Fruit fly (Drosophila melanogaster) whole organism, embryonic: ENCODE results near the gene nAChRalpha7.

Source experiments
- Bdp1 ChIP-seq: fragments of 200-800 bp; sonication (Bioruptor generic); optimal IDR thresholded peaks from 3 replicates; lab custom pipeline; 2016; ENCODE audit warnings: missing biosample characterization, missing genetic modification characterization
- Blimp-1 ChIP-seq: fragments of 200-800 bp; sonication (Bioruptor generic); optimal IDR thresholded peaks from 3 replicates; lab custom pipeline; 2018; ENCODE audit warnings: missing biosample characterization, missing genetic modification characterization, mild to moderate bottlenecking, moderate library complexity, missing genetic modification reagents
- CG10543 ChIP-seq: fragments of 200-800 bp; sonication (Bioruptor generic); optimal IDR thresholded peaks from 3 replicates; lab custom pipeline; 2017; ENCODE audit warnings: missing biosample characterization, mild to moderate bottlenecking, missing genetic modification characterization, moderate library complexity
- CG10565 ChIP-seq: fragments of 200-800 bp; sonication (Bioruptor generic); optimal IDR thresholded peaks from 3 replicates; lab custom pipeline; 2016; ENCODE audit warnings: missing biosample characterization, mild to moderate bottlenecking, missing genetic modification characterization
- CG11696 ChIP-seq: fragments of 200-800 bp; sonication (Bioruptor generic); IDR thresholded peaks from 2 replicates; pipeline ENCODE4 v1.3.6; 2022; ENCODE audit warnings: missing biosample characterization, missing genetic modification characterization
- CG12219 ChIP-seq: fragments of 200-800 bp; sonication (Bioruptor generic); optimal IDR thresholded peaks from 3 replicates; lab custom pipeline; 2018; ENCODE audit warnings: missing biosample characterization, mild to moderate bottlenecking, missing genetic modification characterization
- CG13123 ChIP-seq: fragments of 200-800 bp; sonication (Bioruptor generic); optimal IDR thresholded peaks from 2 replicates; lab custom pipeline; 2016; ENCODE audit warnings: missing biosample characterization, missing genetic modification characterization
- CG13894 ChIP-seq: fragments of 200-800 bp; sonication (Bioruptor generic); optimal IDR thresholded peaks from 3 replicates; lab custom pipeline; 2018; ENCODE audit warnings: missing biosample characterization, mild to moderate bottlenecking, missing genetic modification characterization, moderate library complexity
- CG1792 ChIP-seq: fragments of 200-800 bp; sonication (Bioruptor generic); optimal IDR thresholded peaks from 2 replicates; lab custom pipeline; 2016; ENCODE audit warnings: missing biosample characterization, missing genetic modification characterization
- CG18476 ChIP-seq: fragments of 200-800 bp; sonication (Bioruptor generic); optimal IDR thresholded peaks from 2 replicates; lab custom pipeline; 2016; ENCODE audit warnings: missing biosample characterization, mild to moderate bottlenecking, missing genetic modification characterization
- CG18619 ChIP-seq: fragments of 200-800 bp; sonication (Bioruptor generic); optimal IDR thresholded peaks from 3 replicates; lab custom pipeline; 2017; ENCODE audit warnings: missing biosample characterization, mild to moderate bottlenecking, missing genetic modification characterization
- CG32772 ChIP-seq: fragments of 200-800 bp; sonication (Bioruptor generic); IDR thresholded peaks from 2 replicates; pipeline ENCODE4 v1.3.6; 2022; ENCODE audit warnings: missing biosample characterization, missing genetic modification characterization
- CG3407 ChIP-seq: fragments of 200-800 bp; sonication (Bioruptor generic); optimal IDR thresholded peaks from 2 replicates; lab custom pipeline; 2018; ENCODE audit warnings: missing biosample characterization, mild to moderate bottlenecking, missing genetic modification characterization
- CG34224 ChIP-seq: fragments of 200-800 bp; sonication (Bioruptor generic); IDR thresholded peaks from 3 replicates; pipeline ENCODE4 v1.3.6; 2022; ENCODE audit warnings: missing biosample characterization, missing genetic modification characterization; ENCODE audit not compliant: partially characterized antibody
- CG43689 ChIP-seq: fragments of 200-800 bp; sonication (Bioruptor generic); IDR thresholded peaks from 2 replicates; pipeline ENCODE4 v1.3.6; 2022; ENCODE audit warnings: missing biosample characterization, missing genetic modification characterization
- CG4820 ChIP-seq: fragments of 200-800 bp; sonication (Bioruptor generic); optimal IDR thresholded peaks from 3 replicates; lab custom pipeline; 2016; ENCODE audit warnings: missing biosample characterization, missing genetic modification characterization
- CG6175 ChIP-seq: fragments of 200-800 bp; sonication (Bioruptor generic); IDR thresholded peaks from 3 replicates; pipeline ENCODE4 v1.3.6; 2022; ENCODE audit warnings: missing biosample characterization, missing genetic modification characterization
- CG7372 ChIP-seq: fragments of 200-800 bp; sonication (Bioruptor generic); IDR thresholded peaks from 2 replicates; pipeline ENCODE4 v1.3.6; 2022; ENCODE audit warnings: missing biosample characterization, missing genetic modification characterization
- CG7963 ChIP-seq: fragments of 200-800 bp; sonication (Bioruptor generic); IDR thresholded peaks from 3 replicates; pipeline ENCODE4 v1.3.6; 2022; ENCODE audit warnings: missing biosample characterization, missing genetic modification characterization; ENCODE audit not compliant: partially characterized antibody
- CG8281 ChIP-seq: fragments of 200-800 bp; sonication (Bioruptor generic); optimal IDR thresholded peaks from 2 replicates; lab custom pipeline; 2018; ENCODE audit warnings: missing biosample characterization, mild to moderate bottlenecking, missing genetic modification characterization, moderate library complexity
- CG8290 ChIP-seq, 3 experiments: fragments of 200-800 bp; sonication (Bioruptor generic); optimal IDR thresholded peaks; 2 replicates each; lab custom pipeline; 2016 to 2019; ENCODE audit warnings: missing biosample characterization in 3 of 3, missing genetic modification characterization in 3 of 3, mild to moderate bottlenecking in 2 of 3, moderate library complexity in 1 of 3
- CG8478 ChIP-seq: fragments of >200 bp; optimal IDR thresholded peaks from 2 replicates; lab custom pipeline; 2018
- CG9797 ChIP-seq: fragments of 200-800 bp; sonication (Bioruptor generic); optimal IDR thresholded peaks from 3 replicates; lab custom pipeline; 2018; ENCODE audit warnings: missing biosample characterization, mild to moderate bottlenecking, missing genetic modification characterization
- H2.0 ChIP-seq: fragments of 200-800 bp; sonication (Bioruptor generic); IDR thresholded peaks from 2 replicates; pipeline ENCODE4 v1.3.6; 2022; ENCODE audit warnings: missing biosample characterization, missing genetic modification characterization
- Hmr ChIP-seq: fragments of 200-800 bp; sonication (Bioruptor generic); optimal IDR thresholded peaks from 3 replicates; lab custom pipeline; 2017; ENCODE audit warnings: mild to moderate bottlenecking, missing biosample characterization, missing genetic modification reagents, missing genetic modification characterization
- Scr ChIP-seq: fragments of 200-800 bp; sonication (Bioruptor generic); IDR thresholded peaks from 2 replicates; pipeline ENCODE4 v1.3.6; 2022; ENCODE audit warnings: missing biosample characterization, missing genetic modification characterization; ENCODE audit not compliant: partially characterized antibody
- Side ChIP-seq: fragments of 200-800 bp; sonication (Bioruptor generic); optimal IDR thresholded peaks from 2 replicates; lab custom pipeline; 2016; ENCODE audit warnings: missing biosample characterization, missing genetic modification characterization
- TFAM ChIP-seq: fragments of 200-800 bp; sonication (Bioruptor generic); optimal IDR thresholded peaks from 2 replicates; lab custom pipeline; 2017; ENCODE audit warnings: missing biosample characterization, missing genetic modification characterization, inconsistent platforms
- Trl ChIP-seq, 3 experiments: fragments of >200 bp in 2 of 3; fragments of 200-800 bp in 1 of 3; sonication (Bioruptor generic) in 1 of 3; optimal IDR thresholded peaks; 2 replicates in 1 of 3; 3 replicates in 2 of 3; lab custom pipeline; 2016 to 2017; ENCODE audit warnings: missing biosample characterization in 1 of 3, missing genetic modification characterization in 1 of 3
- al ChIP-seq: fragments of 200-800 bp; sonication (Bioruptor generic); IDR thresholded peaks from 2 replicates; pipeline ENCODE4 v1.3.6; 2022; ENCODE audit warnings: missing biosample characterization, missing genetic modification characterization
- ap ChIP-seq: fragments of 200-800 bp; sonication (Bioruptor generic); IDR thresholded peaks from 2 replicates; pipeline ENCODE4 v1.3.6; 2022; ENCODE audit warnings: missing biosample characterization, missing genetic modification characterization
- bowl ChIP-seq: fragments of 200-800 bp; sonication (Bioruptor generic); IDR thresholded peaks from 2 replicates; pipeline ENCODE4 v1.3.6; 2022; ENCODE audit warnings: missing biosample characterization, missing genetic modification characterization
- cas ChIP-seq: fragments of 200-800 bp; sonication (Bioruptor generic); IDR thresholded peaks from 2 replicates; pipeline ENCODE4 v1.3.6; 2022; ENCODE audit warnings: missing biosample characterization, missing genetic modification characterization
- chn ChIP-seq: fragments of 200-800 bp; sonication (Bioruptor generic); optimal IDR thresholded peaks from 2 replicates; lab custom pipeline; 2016; ENCODE audit warnings: missing biosample characterization, missing genetic modification characterization
- disco-r ChIP-seq: fragments of 200-800 bp; sonication (Bioruptor generic); optimal IDR thresholded peaks from 2 replicates; lab custom pipeline; 2016; ENCODE audit warnings: missing biosample characterization, missing genetic modification characterization
- fd3F ChIP-seq: fragments of 200-800 bp; sonication (Bioruptor generic); optimal IDR thresholded peaks from 2 replicates; lab custom pipeline; 2018; ENCODE audit warnings: missing biosample characterization, mild to moderate bottlenecking, missing genetic modification characterization, moderate library complexity
- gce ChIP-seq: fragments of 200-800 bp; sonication (Bioruptor generic); IDR thresholded peaks from 3 replicates; pipeline ENCODE4 v1.3.6; 2022; ENCODE audit warnings: missing biosample characterization, missing genetic modification characterization
- her ChIP-seq: fragments of 200-800 bp; sonication (Bioruptor generic); optimal IDR thresholded peaks from 2 replicates; lab custom pipeline; 2016; ENCODE audit warnings: missing biosample characterization, missing genetic modification characterization
- jing ChIP-seq: fragments of 200-800 bp; sonication (Bioruptor generic); optimal IDR thresholded peaks from 2 replicates; lab custom pipeline; 2018; ENCODE audit warnings: missing biosample characterization, mild to moderate bottlenecking, missing genetic modification characterization
- lab ChIP-seq: fragments of 200-800 bp; sonication (Bioruptor generic); optimal IDR thresholded peaks from 3 replicates; lab custom pipeline; 2017; ENCODE audit warnings: missing biosample characterization, missing genetic modification characterization, mild to moderate bottlenecking, moderate library complexity, missing genetic modification reagents
- nom ChIP-seq: fragments of 200-800 bp; sonication (Bioruptor generic); optimal IDR thresholded peaks from 2 replicates; lab custom pipeline; 2017; ENCODE audit warnings: missing biosample characterization, missing genetic modification characterization, mild to moderate bottlenecking, moderate library complexity, missing genetic modification reagents
- odd ChIP-seq: fragments of 200-800 bp; sonication (Bioruptor generic); optimal IDR thresholded peaks from 2 replicates; lab custom pipeline; 2017; ENCODE audit warnings: missing biosample characterization, mild to moderate bottlenecking, missing genetic modification characterization
- org-1 ChIP-seq: fragments of 200-800 bp; sonication (Bioruptor generic); optimal IDR thresholded peaks from 2 replicates; lab custom pipeline; 2017; ENCODE audit warnings: missing biosample characterization, missing genetic modification characterization
- pnt ChIP-seq: fragments of 200-800 bp; sonication (Bioruptor generic); optimal IDR thresholded peaks from 3 replicates; lab custom pipeline; 2016; ENCODE audit warnings: missing biosample characterization, missing genetic modification characterization
- pum ChIP-seq: fragments of 200-800 bp; sonication (Bioruptor generic); optimal IDR thresholded peaks from 2 replicates; lab custom pipeline; 2016; ENCODE audit warnings: missing biosample characterization, missing genetic modification characterization
- sug ChIP-seq: fragments of 200-800 bp; optimal IDR thresholded peaks from 2 replicates; lab custom pipeline; 2019; ENCODE audit warnings: missing biosample characterization, mild to moderate bottlenecking, missing genetic modification characterization, moderate library complexity
- yki ChIP-seq: fragments of >200 bp; optimal IDR thresholded peaks from 3 replicates; lab custom pipeline; 2018
- z ChIP-seq: fragments of 200-800 bp; sonication (Bioruptor generic); IDR thresholded peaks from 3 replicates; pipeline ENCODE4 v1.3.6; 2022; ENCODE audit warnings: missing biosample characterization, missing genetic modification characterization
- zen2 ChIP-seq: fragments of 200-800 bp; sonication (Bioruptor generic); IDR thresholded peaks from 3 replicates; pipeline ENCODE4 v1.3.6; 2022; ENCODE audit warnings: missing biosample characterization, missing genetic modification characterization; ENCODE audit not compliant: partially characterized antibody

Gene nAChRalpha7

dm6 chrX:19289318-19289970 is 58.8 kb downstream of the nAChRalpha7 start (continued):
- TF ChIP-seq sug (tag; lab: Kevin White, UChicago) (peak; percentile 72), Trl (optimal IDR thresholded peaks at IDR 0.05; lab: Kevin White, UChicago) (no peak), Trl (GFP tag; optimal IDR thresholded peaks at IDR 0.05; lab: Kevin White, UChicago) (peak; percentile 80), disco-r (GFP tag; lab: Kevin White, UChicago) (peak; percentile 45), CG7963 (no peak), al (GFP tag; lab: Robert Waterston, UW) (peak; percentile 66), CG10565 (GFP tag; lab: Kevin White, UChicago) (peak; percentile 59), CG8290 (GFP tag; optimal IDR thresholded peaks at IDR 0.05; lab: Kevin White, UChicago) (peak; percentile 45), CG8290 (tag; optimal IDR thresholded peaks at IDR 0.05; lab: Kevin White, UChicago) (peak; percentile 22 to 96), gce (GFP tag; lab: Robert Waterston, UW) (peak; percentile 93), CG6175 (GFP tag; lab: Robert Waterston, UW) (peak; percentile 66; the same call in 1 of the 3 replicates), CG7372 (GFP tag; lab: Robert Waterston, UW) (peak; percentile 84), jing (GFP tag; lab: Kevin White, UChicago) (peak; percentile 88), CG12219 (GFP tag; lab: Kevin White, UChicago) (peak; percentile 91), CG18476 (peak; percentile 79), ap (peak; percentile 92), CG4820 (GFP tag; lab: Kevin White, UChicago) (peak; percentile 88), CG9797 (GFP tag; lab: Kevin White, UChicago) (no peak), nom (GFP tag; lab: Kevin White, UChicago) (peak; percentile 94), Side (GFP tag; lab: Kevin White, UChicago) (peak; percentile 81), CG11696 (peak; percentile 37; the same call in 1 of the 2 replicates), pum (GFP tag; lab: Kevin White, UChicago) (peak; percentile 90), CG8281 (peak; percentile 74), CG13123 (GFP tag; lab: Kevin White, UChicago) (peak; percentile 59), Scr (GFP tag; lab: Robert Waterston, UW) (no peak), CG13894 (tag; lab: Kevin White, UChicago) (peak; percentile 31), her (peak; percentile 71), lab (GFP tag; lab: Kevin White, UChicago) (peak; percentile 90), fd3F (GFP tag; lab: Kevin White, UChicago) (peak; percentile 73), TFAM (GFP tag; lab: Kevin White, UChicago) (peak; percentile 19), pnt (GFP tag; lab: Kevin White, UChicago) (peak; percentile 89), odd (peak; percentile 77), CG8478 (lab: Kevin White, UChicago) (no peak), Hmr (GFP tag; lab: Kevin White, UChicago) (peak; percentile 69), z (GFP tag; lab: Robert Waterston, UW) (peak; percentile 61; the same call in 1 of the 3 replicates), CG32772 (GFP tag; lab: Robert Waterston, UW) (peak; percentile 93), H2.0 (GFP tag; lab: Robert Waterston, UW) (peak; percentile 94), zen2 (GFP tag; lab: Robert Waterston, UW) (no peak), CG10543 (peak; percentile 59), cas (GFP tag; lab: Robert Waterston, UW) (peak; percentile 54), chn (GFP tag; lab: Kevin White, UChicago) (peak; percentile 90), CG3407 (peak; percentile 83), CG18619 (GFP tag; lab: Kevin White, UChicago) (peak; percentile 73), Blimp-1 (GFP tag; lab: Kevin White, UChicago) (peak; percentile 88), CG43689 (GFP tag; lab: Robert Waterston, UW) (peak; percentile 77), CG1792 (GFP tag; lab: Kevin White, UChicago) (peak; percentile 82), bowl (GFP tag; lab: Robert Waterston, UW) (peak; percentile 90), org-1 (peak; percentile 81), Bdp1 (GFP tag; lab: Kevin White, UChicago) (peak; percentile 71), CG34224 (GFP tag; lab: Robert Waterston, UW) (no peak), yki (no peak)
